Worm (Caenorhabditis elegans) whole organism, L4 larva: Measurements from ENCODE around the gene gst-32.
A peak's percentile ranks its signal among the peaks of the same experiment; 100 is the strongest.

Experiments used
- F37D6.2 ChIP-seq: sonication (generic microtip); optimal IDR thresholded peaks from 2 replicates; lab custom pipeline; 2016; ENCODE audit warnings: mild to moderate bottlenecking, missing genetic modification characterization, missing compliant biosample characterization
- F49E8.2 ChIP-seq: sonication (generic microtip); optimal IDR thresholded peaks from 2 replicates; lab custom pipeline; 2016; ENCODE audit warnings: missing compliant biosample characterization, mild to moderate bottlenecking, missing genetic modification characterization, borderline replicate concordance
- Y105C5A.15 ChIP-seq: fragments of 200-800 bp; sonication (Bioruptor generic); IDR thresholded peaks from 2 replicates; pipeline ENCODE4 v1.3.6; 2022; ENCODE audit warnings: missing genetic modification characterization, missing compliant biosample characterization
- ZK546.5 ChIP-seq, 2 experiments: sonication (generic microtip); optimal IDR thresholded peaks; 2 replicates each; lab custom pipeline; 2017; ENCODE audit warnings: missing biosample characterization in 2 of 2, missing genetic modification characterization in 2 of 2
- aha-1 ChIP-seq: fragments of 150-350 bp; peaks from one replicate; lab custom pipeline; 2014; ENCODE audit warnings: missing biosample characterization, missing genetic modification characterization
- attf-4 ChIP-seq: sonication (generic microtip); optimal IDR thresholded peaks from 3 replicates; lab custom pipeline; 2017; ENCODE audit warnings: missing biosample characterization, missing genetic modification characterization
- ceh-20 ChIP-seq: fragments of 200-800 bp; sonication (Bioruptor generic); IDR thresholded peaks from 2 replicates; pipeline ENCODE4 v1.3.6; 2022; ENCODE audit warnings: missing genetic modification reagents, missing genetic modification characterization, missing compliant biosample characterization
- ceh-28 ChIP-seq: fragments of 150-350 bp; optimal IDR thresholded peaks from 2 replicates; lab custom pipeline; 2014; ENCODE audit warnings: missing biosample characterization, missing genetic modification reagents, missing genetic modification characterization
- ceh-82 ChIP-seq: sonication (generic microtip); optimal IDR thresholded peaks from 2 replicates; lab custom pipeline; 2017; ENCODE audit warnings: missing biosample characterization, missing genetic modification characterization
- daf-12 ChIP-seq: fragments of 150-350 bp; optimal IDR thresholded peaks from 2 replicates; lab custom pipeline; 2014; ENCODE audit warnings: missing biosample characterization, missing genetic modification reagents, missing genetic modification characterization
- daf-16 ChIP-seq, 3 experiments: sonication (generic microtip); optimal IDR thresholded peaks; 2 replicates each; lab custom pipeline; 2016 to 2017; ENCODE audit warnings: missing genetic modification characterization in 3 of 3, missing genetic modification reagents in 3 of 3, mild to moderate bottlenecking in 2 of 3, missing compliant biosample characterization in 2 of 3, missing biosample characterization in 1 of 3, moderate library complexity in 1 of 3
- daf-8 ChIP-seq: fragments of 200-800 bp; sonication (Bioruptor generic); IDR thresholded peaks from 2 replicates; pipeline ENCODE4 v1.3.6; 2022; ENCODE audit warnings: missing genetic modification characterization, missing compliant biosample characterization
- dmd-6 ChIP-seq: fragments of 200-800 bp; sonication (Bioruptor generic); IDR thresholded peaks from 2 replicates; pipeline ENCODE4 v1.3.6; 2022; ENCODE audit warnings: missing genetic modification reagents, missing genetic modification characterization, missing compliant biosample characterization
- dmd-8 ChIP-seq: fragments of 200-800 bp; sonication (Bioruptor generic); IDR thresholded peaks from 2 replicates; pipeline ENCODE4 v1.3.6; 2022; ENCODE audit warnings: missing genetic modification characterization, missing compliant biosample characterization
- duxl-1 ChIP-seq: sonication (generic microtip); optimal IDR thresholded peaks from 2 replicates; lab custom pipeline; 2016; ENCODE audit warnings: mild to moderate bottlenecking, missing genetic modification characterization, moderate library complexity, missing compliant biosample characterization; ENCODE audit not compliant: poor library complexity
- dve-1 ChIP-seq: sonication (generic microtip); optimal IDR thresholded peaks from 2 replicates; lab custom pipeline; 2017; ENCODE audit warnings: antibody characterized with exemption, mild to moderate bottlenecking, missing genetic modification characterization, missing compliant biosample characterization; ENCODE audit not compliant: insufficient read depth
- fos-1 ChIP-seq: fragments of 150-350 bp; optimal IDR thresholded peaks from 2 replicates; lab custom pipeline; 2014; ENCODE audit warnings: missing biosample characterization, missing genetic modification characterization
- hif-1 ChIP-seq, 2 experiments: sonication (generic microtip); optimal IDR thresholded peaks; 2 replicates each; lab custom pipeline; 2016 to 2017; ENCODE audit warnings: missing compliant biosample characterization in 2 of 2, missing genetic modification characterization in 2 of 2, missing genetic modification reagents in 2 of 2, missing genotype in 2 of 2, mild to moderate bottlenecking in 1 of 2
- hlh-11 ChIP-seq: fragments of 200-800 bp; sonication (Bioruptor generic); optimal IDR thresholded peaks from 2 replicates; lab custom pipeline; 2018; ENCODE audit warnings: mild to moderate bottlenecking, missing genetic modification characterization, missing compliant biosample characterization
- hlh-30 ChIP-seq: sonication (generic microtip); optimal IDR thresholded peaks from 2 replicates; lab custom pipeline; 2017; ENCODE audit warnings: antibody characterized with exemption, mild to moderate bottlenecking, missing genetic modification characterization, missing compliant biosample characterization; ENCODE audit not compliant: insufficient read depth
- lim-7 ChIP-seq: fragments of 200-800 bp; sonication (Bioruptor generic); IDR thresholded peaks from 2 replicates; pipeline ENCODE4 v1.3.6; 2022; ENCODE audit warnings: missing genetic modification characterization, missing compliant biosample characterization
- lin-1 ChIP-seq: fragments of 200-800 bp; sonication (Bioruptor generic); IDR thresholded peaks from 2 replicates; pipeline ENCODE4 v1.3.6; 2022; ENCODE audit warnings: missing genetic modification reagents, missing genetic modification characterization, missing compliant biosample characterization
- lin-13 ChIP-seq: fragments of 150-350 bp; optimal IDR thresholded peaks from 2 replicates; lab custom pipeline; 2014; ENCODE audit warnings: missing biosample characterization, missing genetic modification reagents, missing genetic modification characterization
- lin-15B ChIP-seq: fragments of 150-350 bp; sonication (generic microtip); optimal IDR thresholded peaks from 3 replicates; lab custom pipeline; 2014; ENCODE audit warnings: missing biosample characterization, missing genetic modification characterization
- madf-5 ChIP-seq, 2 experiments: fragments of 200-800 bp; sonication (Bioruptor generic); IDR thresholded peaks; 2 replicates each; pipeline ENCODE4 v1.3.6; 2022; ENCODE audit warnings: missing compliant biosample characterization in 2 of 2, missing genetic modification characterization in 2 of 2
- madf-9 ChIP-seq: fragments of 200-800 bp; sonication (Bioruptor generic); conservative IDR thresholded peaks from 2 replicates; pipeline ENCODE4 v1.3.6; 2022; ENCODE audit warnings: missing genetic modification reagents, missing genetic modification characterization, missing compliant biosample characterization
- mep-1 ChIP-seq: fragments of 150-350 bp; sonication (generic microtip); optimal IDR thresholded peaks from 3 replicates; lab custom pipeline; 2014; ENCODE audit warnings: missing biosample characterization, missing genetic modification characterization
- mes-2 ChIP-seq: sonication (generic microtip); optimal IDR thresholded peaks from 2 replicates; lab custom pipeline; 2016; ENCODE audit warnings: missing genotype, mild to moderate bottlenecking, missing genetic modification characterization, missing compliant biosample characterization; ENCODE audit not compliant: poor library complexity, severe bottlenecking
- mxl-2 ChIP-seq: fragments of 200-800 bp; sonication (Bioruptor generic); conservative IDR thresholded peaks from 2 replicates; pipeline ENCODE4 v1.3.6; 2022; ENCODE audit warnings: missing genetic modification reagents, missing genetic modification characterization, missing compliant biosample characterization
- mxl-3 ChIP-seq: fragments of 200-800 bp; sonication (Bioruptor generic); optimal IDR thresholded peaks from 2 replicates; lab custom pipeline; 2018; ENCODE audit warnings: mild to moderate bottlenecking, missing genetic modification characterization, missing compliant biosample characterization
- nhr-11 ChIP-seq: fragments of 150-350 bp; optimal IDR thresholded peaks from 2 replicates; lab custom pipeline; 2014; ENCODE audit warnings: missing biosample characterization, missing genetic modification characterization
- nhr-237 ChIP-seq: sonication (generic microtip); optimal IDR thresholded peaks from 2 replicates; lab custom pipeline; 2017; ENCODE audit warnings: missing biosample characterization, missing genetic modification characterization
- nhr-25 ChIP-seq: sonication (generic microtip); optimal IDR thresholded peaks from 2 replicates; lab custom pipeline; 2017; ENCODE audit warnings: missing genetic modification characterization, mild to moderate bottlenecking, missing compliant biosample characterization, antibody characterized with exemption, moderate library complexity, borderline replicate concordance; ENCODE audit not compliant: insufficient read depth
- nhr-28 ChIP-seq: fragments of 150-350 bp; optimal IDR thresholded peaks from 2 replicates; lab custom pipeline; 2014; ENCODE audit warnings: missing biosample characterization, missing genetic modification characterization
- nhr-48 ChIP-seq: sonication (generic microtip); optimal IDR thresholded peaks from 2 replicates; lab custom pipeline; 2016; ENCODE audit warnings: mild to moderate bottlenecking, missing genetic modification characterization, missing compliant biosample characterization
- nhr-6 ChIP-seq: fragments of 150-350 bp; optimal IDR thresholded peaks from 2 replicates; lab custom pipeline; 2014; ENCODE audit warnings: missing biosample characterization, missing genetic modification characterization
- nhr-77 ChIP-seq: fragments of 150-350 bp; optimal IDR thresholded peaks from 2 replicates; lab custom pipeline; 2014; ENCODE audit warnings: missing biosample characterization, missing genetic modification characterization
- pha-4 ChIP-seq, 2 experiments: fragments of 150-350 bp in 1 of 2; fragments of 200-800 bp in 1 of 2; sonication (Bioruptor generic) in 1 of 2; IDR thresholded peaks in 1 of 2; optimal IDR thresholded peaks in 1 of 2; 2 replicates each; pipeline versions ENCODE4 v1.3.6 to Lab custom; 2014 to 2022; ENCODE audit warnings: missing genetic modification characterization in 2 of 2, missing genetic modification reagents in 2 of 2, missing biosample characterization in 1 of 2, missing compliant biosample characterization in 1 of 2
- php-3 ChIP-seq: fragments of 200-800 bp; sonication (Bioruptor generic); IDR thresholded peaks from 2 replicates; pipeline ENCODE4 v1.3.6; 2022; ENCODE audit warnings: missing genetic modification reagents, missing genetic modification characterization, missing compliant biosample characterization
- pqm-1 ChIP-seq: sonication (generic microtip); optimal IDR thresholded peaks from 2 replicates; lab custom pipeline; 2017; ENCODE audit warnings: missing biosample characterization, missing genetic modification characterization
- saeg-2 ChIP-seq: fragments of 200-800 bp; sonication (Bioruptor generic); IDR thresholded peaks from 2 replicates; pipeline ENCODE4 v1.3.6; 2022; ENCODE audit warnings: missing genetic modification reagents, missing genetic modification characterization, missing compliant biosample characterization
- sdz-12 ChIP-seq: fragments of 200-800 bp; sonication (Bioruptor generic); optimal IDR thresholded peaks from 2 replicates; lab custom pipeline; 2018; ENCODE audit warnings: mild to moderate bottlenecking, missing genetic modification characterization, missing compliant biosample characterization
- spr-3 ChIP-seq: fragments of 200-800 bp; sonication (Bioruptor generic); optimal IDR thresholded peaks from 2 replicates; lab custom pipeline; 2018; ENCODE audit warnings: mild to moderate bottlenecking, missing genetic modification characterization, missing compliant biosample characterization
- tag-97 ChIP-seq: fragments of 200-800 bp; sonication (Bioruptor generic); IDR thresholded peaks from 2 replicates; pipeline ENCODE4 v1.3.6; 2022; ENCODE audit warnings: missing genetic modification characterization, missing compliant biosample characterization
- unc-130 ChIP-seq: sonication (generic microtip); optimal IDR thresholded peaks from 2 replicates; lab custom pipeline; 2016; ENCODE audit warnings: missing genetic modification reagents, missing genetic modification characterization, missing compliant biosample characterization
- zag-1 ChIP-seq: fragments of 150-350 bp; optimal IDR thresholded peaks from 2 replicates; lab custom pipeline; 2014; ENCODE audit warnings: missing biosample characterization, missing genetic modification characterization
- zfp-2 ChIP-seq: sonication (generic microtip); optimal IDR thresholded peaks from 2 replicates; lab custom pipeline; 2016; ENCODE audit warnings: mild to moderate bottlenecking, missing genetic modification characterization, missing compliant biosample characterization
- zip-11 ChIP-seq: fragments of 200-800 bp; sonication (Bioruptor generic); IDR thresholded peaks from 2 replicates; pipeline ENCODE4 v1.3.6; 2022; ENCODE audit warnings: missing genetic modification characterization, missing compliant biosample characterization
- ztf-7 ChIP-seq: fragments of 150-350 bp; optimal IDR thresholded peaks from 2 replicates; lab custom pipeline; 2014; ENCODE audit warnings: missing biosample characterization, missing genetic modification characterization

gst-32 gene

ce11 chrII:15167340-15167739, 11.1 kb downstream of the gst-32 start, which contains the start of gene gst-28 (continued):
- no peak for TF ChIP-seq ceh-82 (tag; lab: Kevin White, UChicago)
- TF ChIP-seq tag-97 = no peak
- TF ChIP-seq dmd-6 (GFP tag; lab: Robert Waterston, UW) = peak; percentile 40; the same call in 1 of the 2 replicates
- no peak for TF ChIP-seq fos-1 (tag; lab: Kevin White, UChicago)
- TF ChIP-seq F37D6.2 (tag; lab: Kevin White, UChicago) = no peak
- no peak for TF ChIP-seq mxl-3
- no peak for TF ChIP-seq unc-130 (GFP tag; lab: Kevin White, UChicago)
- no peak for TF ChIP-seq duxl-1 (tag; lab: Kevin White, UChicago)
- TF ChIP-seq nhr-11 (tag; lab: Kevin White, UChicago) = no peak
- TF ChIP-seq lin-15B (tag; lab: Kevin White, UChicago) = no peak
- no peak for TF ChIP-seq lin-13 (GFP tag; lab: Kevin White, UChicago)
- no peak for TF ChIP-seq sdz-12
- TF ChIP-seq dve-1 = peak; percentile 20
- no peak for TF ChIP-seq F49E8.2 (tag; lab: Kevin White, UChicago)
- TF ChIP-seq hlh-30 = peak; percentile 6
- no peak for TF ChIP-seq Y105C5A.15 (GFP tag; lab: Robert Waterston, UW)
- no peak for TF ChIP-seq zip-11 (GFP tag; lab: Robert Waterston, UW)
- peak; percentile 7 for TF ChIP-seq hlh-11 (tag; lab: Kevin White, UChicago)
- no peak for TF ChIP-seq ZK546.5 (tag; optimal IDR thresholded peaks at IDR 0.05; lab: Kevin White, UChicago)
- TF ChIP-seq nhr-28 (tag; lab: Kevin White, UChicago) = no peak
- no peak for TF ChIP-seq hif-1 (tag; optimal IDR thresholded peaks at IDR 0.05; lab: Kevin White, UChicago)
- TF ChIP-seq ceh-20 (GFP tag; lab: Robert Waterston, UW) = no peak
- no peak for TF ChIP-seq ztf-7 (tag; lab: Kevin White, UChicago)
- no peak for TF ChIP-seq daf-16 (GFP tag; optimal IDR thresholded peaks at IDR 0.05; lab: Kevin White, UChicago)
- TF ChIP-seq daf-16 (tag; optimal IDR thresholded peaks at IDR 0.05; lab: Kevin White, UChicago) = peak; percentile 66
- no peak for TF ChIP-seq madf-5 (GFP tag; IDR thresholded peaks at IDR 0.05; lab: Robert Waterston, UW)
- no peak for TF ChIP-seq mep-1 (tag; lab: Kevin White, UChicago)

- peak; percentile 86 for TF ChIP-seq mes-2 (tag; lab: Kevin White, UChicago)
- TF ChIP-seq mxl-2 (GFP tag; lab: Robert Waterston, UW) = 0 out of 2 replicates have a peak, but pooled peaks have one; percentile 42
- TF ChIP-seq nhr-48 (tag; lab: Kevin White, UChicago) = peak; percentile 69
- peak; percentile 89 for TF ChIP-seq dmd-8 (GFP tag; lab: Robert Waterston, UW)
- TF ChIP-seq daf-12 = no peak
- peak; percentile 40 for TF ChIP-seq nhr-6 (tag; lab: Kevin White, UChicago)
- TF ChIP-seq nhr-237 (tag; lab: Kevin White, UChicago) = no peak
- peak; percentile 88 for TF ChIP-seq lin-13 (GFP tag; lab: Kevin White, UChicago)
- TF ChIP-seq pha-4 (GFP tag; IDR thresholded peaks at IDR 0.05; lab: Robert Waterston, UW) = peak; percentile 91
- no peak for TF ChIP-seq pha-4 (tag; optimal IDR thresholded peaks at IDR 0.05; lab: Kevin White, UChicago)
- peak; percentile 93 for TF ChIP-seq nhr-77 (tag; lab: Kevin White, UChicago)
- peak; percentile 83 for TF ChIP-seq lin-1
- TF ChIP-seq saeg-2 = peak; percentile 53; the same call in 1 of the 2 replicates
- TF ChIP-seq php-3 = peak; percentile 74
- no peak for TF ChIP-seq zag-1
- peak; percentile 92 for TF ChIP-seq lim-7 (GFP tag; lab: Robert Waterston, UW)
- peak; percentile 22 for TF ChIP-seq pqm-1 (tag; lab: Kevin White, UChicago)
- TF ChIP-seq aha-1 (tag; lab: Kevin White, UChicago) = peak; percentile 99
- peak; percentile 70 for TF ChIP-seq nhr-28 (tag; lab: Kevin White, UChicago)
- TF ChIP-seq ztf-7 (tag; lab: Kevin White, UChicago) = peak; percentile 69
- no peak for TF ChIP-seq attf-4 (tag; lab: Kevin White, UChicago)
- peak; percentile 72 for TF ChIP-seq madf-9
- peak; percentile 80 for TF ChIP-seq spr-3
- peak; percentile 43 for TF ChIP-seq nhr-25
- peak; percentile 46 for TF ChIP-seq zfp-2 (tag; lab: Kevin White, UChicago)
- 0 out of 2 replicates have a peak, but pooled peaks have one; percentile 56 for TF ChIP-seq daf-8
- TF ChIP-seq ceh-28 (tag; lab: Kevin White, UChicago) = no peak
These were observed 12.6 kb downstream of the gst-32 start, which contains the start of gene gst-27 for ce11 chrII:15165681-15166235. TSS of gene gst-27 (minus strand) at chrII:15165731.
